Worm (Caenorhabditis elegans): ENCODE measurements around the gene W09D10.5.
A peak's percentile ranks its signal among the peaks of the same experiment; 100 is the strongest.

Gene W09D10.5

DNA sequence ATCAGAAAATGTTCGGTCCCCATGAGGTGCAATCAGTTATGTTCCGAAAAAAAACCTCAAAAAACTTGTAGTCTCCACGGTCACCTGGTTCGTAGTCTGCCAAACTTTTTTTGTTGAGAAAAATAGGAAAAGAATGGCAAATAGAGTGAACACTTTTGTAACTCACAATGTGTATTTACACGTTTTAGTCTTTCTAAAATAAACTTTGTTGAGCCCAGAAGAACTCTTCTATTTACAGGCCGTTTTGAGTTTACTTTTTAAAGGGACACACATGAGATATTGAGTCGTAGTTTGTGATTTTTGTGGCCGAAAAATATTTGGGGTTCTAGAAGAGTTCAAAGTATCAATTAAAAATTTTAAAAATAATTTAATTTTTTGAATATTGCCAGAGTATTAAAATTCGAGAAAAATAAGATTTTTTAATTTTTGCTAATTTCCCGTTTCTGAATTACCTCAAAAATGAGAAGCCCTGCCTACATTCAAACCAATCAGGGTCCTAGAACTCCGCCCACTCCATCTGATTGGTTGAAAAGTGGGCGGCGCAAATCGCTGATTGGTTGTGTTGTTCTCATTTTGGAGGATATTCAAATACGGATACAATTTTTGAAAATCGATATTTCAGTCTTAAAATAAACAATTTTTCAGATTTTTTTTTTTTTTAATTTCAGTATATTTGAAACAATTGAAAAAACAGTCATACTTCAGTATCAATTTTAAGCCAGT is 23.3 kb upstream of the W09D10.5 start:
- TF ChIP-seq pha-4 (tag; optimal IDR thresholded peaks at IDR 0.05), result peak; percentile 28
- TF ChIP-seq lsy-27 (tag; optimal IDR thresholded peaks at IDR 0.05; ENCODE audit: borderline replicate concordance, insufficient read depth), result no peak

ce11 chrIII:10733300-10733699 is 22.0 kb upstream of the W09D10.5 start:
- TF ChIP-seq F33H1.4 (GFP tag; IDR thresholded peaks at IDR 0.05) (peak; percentile 53), mes-4 (tag; optimal IDR thresholded peaks at IDR 0.05) (no peak), snpc-1.3 (tag; optimal IDR thresholded peaks at IDR 0.05; ENCODE audit: insufficient read depth) (peak; percentile 5), ceh-100 (GFP tag; IDR thresholded peaks at IDR 0.05) (peak; percentile 51; the same call in 1 of the 2 replicates), gei-17 (GFP tag; optimal IDR thresholded peaks at IDR 0.05) (no peak), aptf-3 (GFP tag; IDR thresholded peaks at IDR 0.05) (0 out of 2 replicates have a peak, but pooled peaks have one; percentile 47), F22D6.2 (tag; optimal IDR thresholded peaks at IDR 0.05) (no peak), F23B12.7 (tag; optimal IDR thresholded peaks at IDR 0.05; ENCODE audit: insufficient read depth) (no peak), dox-1 (GFP tag; IDR thresholded peaks at IDR 0.05) (peak; percentile 66; the same call in 1 of the 2 replicates), hmg-1.2 (GFP tag; IDR thresholded peaks at IDR 0.05) (peak; percentile 77), hlh-12 (tag; optimal IDR thresholded peaks at IDR 0.05) (no peak), madf-6 (GFP tag; IDR thresholded peaks at IDR 0.05) (peak; percentile 79), pbrm-1 (GFP tag; IDR thresholded peaks at IDR 0.05) (peak; percentile 83), mel-28 (tag; optimal IDR thresholded peaks at IDR 0.05; ENCODE audit: borderline replicate concordance) (no peak), D2030.7 (GFP tag; IDR thresholded peaks at IDR 0.05) (peak; percentile 92), lin-54 (GFP tag; optimal IDR thresholded peaks at IDR 0.05) (peak; percentile 45), lsl-1 (GFP tag; optimal IDR thresholded peaks at IDR 0.05) (peak; percentile 58), ccch-3 (GFP tag; optimal IDR thresholded peaks at IDR 0.05) (no peak), snpc-1.1 (tag; optimal IDR thresholded peaks at IDR 0.05; ENCODE audit: insufficient read depth) (peak; percentile 90), egl-44 (GFP tag; IDR thresholded peaks at IDR 0.05) (peak; percentile 21; the same call in 1 of the 2 replicates), ztf-28 (GFP tag; IDR thresholded peaks at IDR 0.05) (no peak), Y53G8AR.9 (GFP tag; conservative IDR thresholded peaks at IDR 0.05) (peak; percentile 65; the same call in 1 of the 2 replicates), ceh-91 (GFP tag; IDR thresholded peaks at IDR 0.05) (peak; percentile 59), attf-6 (GFP tag; IDR thresholded peaks at IDR 0.05) (0 out of 2 replicates have a peak, but pooled peaks have one; percentile 54), C17E4.6 (GFP tag; IDR thresholded peaks at IDR 0.05) (0 out of 2 replicates have a peak, but pooled peaks have one; percentile 30), rpc-1 (optimal IDR thresholded peaks at IDR 0.05) (no peak), rpc-1 (tag; optimal IDR thresholded peaks at IDR 0.05) (no peak), tbp1 (GFP tag; optimal IDR thresholded peaks at IDR 0.05) (peak; percentile 60), nhr-80 (tag; optimal IDR thresholded peaks at IDR 0.05) (no peak), lin-26 (GFP tag; IDR thresholded peaks at IDR 0.05) (peak; percentile 87), repo-1 (tag; optimal IDR thresholded peaks at IDR 0.05) (no peak), madf-8 (GFP tag; conservative IDR thresholded peaks at IDR 0.05) (peak; percentile 39; the same call in 1 of the 2 replicates), Y67H2A.10 (GFP tag; conservative IDR thresholded peaks at IDR 0.05) (no peak), F39B2.1 (GFP tag; IDR thresholded peaks at IDR 0.05) (no peak), cebp-1 (GFP tag; IDR thresholded peaks at IDR 0.05) (no peak), cebp-1 (tag; optimal IDR thresholded peaks at IDR 0.05) (no peak), rcor-1 (GFP tag; IDR thresholded peaks at IDR 0.05) (peak; percentile 56; the same call in 1 of the 2 replicates), nhr-90 (tag; optimal IDR thresholded peaks at IDR 0.05) (no peak), chd-7 (tag; optimal IDR thresholded peaks at IDR 0.05) (no peak), snpc-3.4 (tag; optimal IDR thresholded peaks at IDR 0.05) (peak; percentile 55), snpc-4 (GFP tag; optimal IDR thresholded peaks at IDR 0.05) (peak; percentile 85), snpc-4 (tag; optimal IDR thresholded peaks at IDR 0.05) (peak in 3 of 4 experiments; percentile 83 to 92 (median 88)), athp-1 (tag; optimal IDR thresholded peaks at IDR 0.05) (no peak)

Data from whole organism, young adult.